Fruit fly (Drosophila melanogaster) whole organism, prepupa: ENCODE measurements around the gene CG15715.

Experiments
- Blimp-1 ChIP-seq: fragments of 200-800 bp; sonication (Bioruptor generic); optimal IDR thresholded peaks from 3 replicates; lab custom pipeline; 2017; ENCODE audit warnings: missing biosample characterization, missing genetic modification characterization, mild to moderate bottlenecking, moderate library complexity, missing genetic modification reagents
- CG10631 ChIP-seq: fragments of 200-800 bp; sonication (Bioruptor generic); optimal IDR thresholded peaks from 2 replicates; lab custom pipeline; 2016; ENCODE audit warnings: missing biosample characterization, missing genetic modification characterization
- CG10669 ChIP-seq: fragments of 200-800 bp; sonication (Bioruptor generic); optimal IDR thresholded peaks from 3 replicates; lab custom pipeline; 2018; ENCODE audit warnings: missing biosample characterization, mild to moderate bottlenecking, missing genetic modification characterization, moderate library complexity
- CG11294 ChIP-seq: fragments of 200-800 bp; sonication (Bioruptor generic); IDR thresholded peaks from 2 replicates; pipeline ENCODE4 v1.3.6; 2022; ENCODE audit warnings: missing biosample characterization, missing genetic modification characterization
- CG11762 ChIP-seq: fragments of 200-800 bp; sonication (Bioruptor generic); optimal IDR thresholded peaks from 3 replicates; lab custom pipeline; 2016; ENCODE audit warnings: missing biosample characterization, missing genetic modification characterization; ENCODE audit not compliant: insufficient read depth
- CG11902 ChIP-seq: fragments of 200-800 bp; sonication (Bioruptor generic); optimal IDR thresholded peaks from 3 replicates; lab custom pipeline; 2016; ENCODE audit warnings: missing biosample characterization, missing genetic modification characterization
- CG16779 ChIP-seq: fragments of 200-800 bp; sonication (Bioruptor generic); optimal IDR thresholded peaks from 3 replicates; lab custom pipeline; 2017; ENCODE audit warnings: missing biosample characterization, mild to moderate bottlenecking, missing genetic modification characterization
- CG3032 ChIP-seq: fragments of 200-800 bp; optimal IDR thresholded peaks from 2 replicates; lab custom pipeline; 2019; ENCODE audit warnings: missing biosample characterization, mild to moderate bottlenecking, missing genetic modification characterization, moderate library complexity
- CG31627 ChIP-seq: fragments of 200-800 bp; sonication (Bioruptor generic); optimal IDR thresholded peaks from 3 replicates; lab custom pipeline; 2016; ENCODE audit warnings: missing biosample characterization, missing genetic modification characterization
- CG32006 ChIP-seq: fragments of 200-800 bp; sonication (Bioruptor generic); optimal IDR thresholded peaks from 3 replicates; lab custom pipeline; 2017; ENCODE audit warnings: missing biosample characterization, mild to moderate bottlenecking, missing genetic modification characterization
- CG34406 ChIP-seq: fragments of 200-800 bp; sonication (Bioruptor generic); optimal IDR thresholded peaks from 3 replicates; lab custom pipeline; 2016; ENCODE audit warnings: missing biosample characterization, missing genetic modification characterization
- CG3919 ChIP-seq: fragments of 200-800 bp; sonication (Bioruptor generic); optimal IDR thresholded peaks from 3 replicates; lab custom pipeline; 2016; ENCODE audit warnings: missing biosample characterization, missing genetic modification characterization
- CG6163 ChIP-seq: fragments of 200-800 bp; sonication (Bioruptor generic); IDR thresholded peaks from 3 replicates; pipeline ENCODE4 v1.3.6; 2022; ENCODE audit warnings: missing biosample characterization, missing genetic modification characterization
- CG6276 ChIP-seq: fragments of 200-800 bp; sonication (Bioruptor generic); optimal IDR thresholded peaks from 2 replicates; lab custom pipeline; 2017; ENCODE audit warnings: missing biosample characterization, mild to moderate bottlenecking, missing genetic modification characterization
- CG6792 ChIP-seq: fragments of 200-800 bp; sonication (Bioruptor generic); optimal IDR thresholded peaks from 3 replicates; lab custom pipeline; 2016; ENCODE audit warnings: missing biosample characterization, missing genetic modification characterization
- CG6808 ChIP-seq: fragments of 200-800 bp; sonication (Bioruptor generic); optimal IDR thresholded peaks from 3 replicates; lab custom pipeline; 2017; ENCODE audit warnings: missing biosample characterization, missing genetic modification characterization, mild to moderate bottlenecking, moderate library complexity, missing genetic modification reagents
- CG6854 ChIP-seq: fragments of 200-800 bp; sonication (Bioruptor generic); optimal IDR thresholded peaks from 2 replicates; lab custom pipeline; 2017; ENCODE audit warnings: missing biosample characterization, mild to moderate bottlenecking, missing genetic modification characterization
- CG7368 ChIP-seq: fragments of 200-800 bp; sonication (Bioruptor generic); optimal IDR thresholded peaks from 3 replicates; lab custom pipeline; 2016; ENCODE audit warnings: missing biosample characterization, missing genetic modification characterization
- CG8119 ChIP-seq: fragments of 200-800 bp; sonication (Bioruptor generic); IDR thresholded peaks from 3 replicates; pipeline ENCODE4 v1.3.6; 2022; ENCODE audit warnings: missing biosample characterization, missing genetic modification characterization
- CG8319 ChIP-seq: fragments of 200-800 bp; sonication (Bioruptor generic); optimal IDR thresholded peaks from 3 replicates; lab custom pipeline; 2016; ENCODE audit warnings: missing biosample characterization, missing genetic modification characterization
- CG8632 ChIP-seq: fragments of 200-800 bp; sonication (Bioruptor generic); optimal IDR thresholded peaks from 3 replicates; lab custom pipeline; 2016; ENCODE audit warnings: missing biosample characterization, missing genetic modification characterization
- CG9139 ChIP-seq: fragments of 200-800 bp; sonication (Bioruptor generic); optimal IDR thresholded peaks from 3 replicates; lab custom pipeline; 2017; ENCODE audit warnings: missing biosample characterization, mild to moderate bottlenecking, missing genetic modification characterization
- Ets21C ChIP-seq: fragments of 200-800 bp; sonication (Bioruptor generic); optimal IDR thresholded peaks from 3 replicates; lab custom pipeline; 2016; ENCODE audit warnings: missing biosample characterization, missing genetic modification characterization
- Ets96B ChIP-seq: fragments of 200-800 bp; optimal IDR thresholded peaks from 2 replicates; lab custom pipeline; 2019; ENCODE audit warnings: missing biosample characterization, mild to moderate bottlenecking, missing genetic modification characterization, moderate library complexity
- Hr38 ChIP-seq: sonication (Bioruptor generic); optimal IDR thresholded peaks from 2 replicates; lab custom pipeline; 2016; ENCODE audit warnings: missing biosample characterization, missing genetic modification characterization
- Hr39 ChIP-seq: fragments of 200-800 bp; sonication (Bioruptor generic); optimal IDR thresholded peaks from 2 replicates; lab custom pipeline; 2016; ENCODE audit warnings: missing biosample characterization, missing genetic modification characterization
- Lpt ChIP-seq: fragments of 200-800 bp; sonication (Bioruptor generic); optimal IDR thresholded peaks from 3 replicates; lab custom pipeline; 2016; ENCODE audit warnings: missing biosample characterization, missing genetic modification characterization
- Met ChIP-seq: fragments of 200-800 bp; sonication (Bioruptor generic); optimal IDR thresholded peaks from 3 replicates; lab custom pipeline; 2016; ENCODE audit warnings: missing biosample characterization, missing genetic modification characterization
- Smox ChIP-seq: fragments of 200-800 bp; sonication (Bioruptor generic); optimal IDR thresholded peaks from 3 replicates; lab custom pipeline; 2016; ENCODE audit warnings: missing biosample characterization, missing genetic modification characterization
- Sox102F ChIP-seq: fragments of 200-800 bp; sonication (Bioruptor generic); optimal IDR thresholded peaks from 2 replicates; lab custom pipeline; 2016; ENCODE audit warnings: missing biosample characterization, mild to moderate bottlenecking, missing genetic modification characterization
- Sox14 ChIP-seq: fragments of 200-800 bp; sonication (Bioruptor generic); optimal IDR thresholded peaks from 3 replicates; lab custom pipeline; 2016; ENCODE audit warnings: missing biosample characterization, missing genetic modification characterization
- Sox15 ChIP-seq: fragments of 200-800 bp; sonication (Bioruptor generic); optimal IDR thresholded peaks from 3 replicates; lab custom pipeline; 2016; ENCODE audit warnings: missing biosample characterization, missing genetic modification characterization
- acj6 ChIP-seq: fragments of 200-800 bp; sonication (Bioruptor generic); optimal IDR thresholded peaks from 3 replicates; lab custom pipeline; 2016; ENCODE audit warnings: missing biosample characterization, missing genetic modification characterization
- cyc ChIP-seq: fragments of 200-800 bp; sonication (Bioruptor generic); optimal IDR thresholded peaks from 3 replicates; lab custom pipeline; 2016; ENCODE audit warnings: missing biosample characterization, missing genetic modification characterization
- dac ChIP-seq: fragments of 200-800 bp; sonication (Bioruptor generic); optimal IDR thresholded peaks from 2 replicates; lab custom pipeline; 2017; ENCODE audit warnings: missing biosample characterization, mild to moderate bottlenecking, missing genetic modification characterization
- dsx ChIP-seq: fragments of 200-800 bp; optimal IDR thresholded peaks from 3 replicates; lab custom pipeline; 2019; ENCODE audit warnings: missing biosample characterization, mild to moderate bottlenecking, missing genetic modification characterization, moderate library complexity; ENCODE audit not compliant: poor library complexity, severe bottlenecking
- eg ChIP-seq: fragments of 200-800 bp; sonication (Bioruptor generic); IDR thresholded peaks from 3 replicates; pipeline ENCODE4 v1.3.6; 2022; ENCODE audit warnings: missing biosample characterization, missing genetic modification characterization
- esn ChIP-seq: fragments of 200-800 bp; sonication (Bioruptor generic); optimal IDR thresholded peaks from 2 replicates; lab custom pipeline; 2016; ENCODE audit warnings: missing biosample characterization, mild to moderate bottlenecking, missing genetic modification characterization, moderate library complexity
- fd59A ChIP-seq: fragments of 200-800 bp; sonication (Bioruptor generic); optimal IDR thresholded peaks from 2 replicates; lab custom pipeline; 2017; ENCODE audit warnings: missing biosample characterization, mild to moderate bottlenecking, missing genetic modification characterization, missing genetic modification reagents
- fd85E ChIP-seq: fragments of 200-800 bp; sonication (Bioruptor generic); optimal IDR thresholded peaks from 3 replicates; lab custom pipeline; 2016; ENCODE audit warnings: missing biosample characterization, missing genetic modification characterization
- fkh ChIP-seq: fragments of 200-800 bp; sonication (Bioruptor generic); optimal IDR thresholded peaks from 3 replicates; lab custom pipeline; 2017; ENCODE audit warnings: missing biosample characterization, mild to moderate bottlenecking, missing genetic modification characterization, moderate library complexity
- lz ChIP-seq: fragments of 200-800 bp; sonication (Bioruptor generic); optimal IDR thresholded peaks from 3 replicates; lab custom pipeline; 2016; ENCODE audit warnings: missing biosample characterization, missing genetic modification characterization
- net ChIP-seq: fragments of 200-800 bp; sonication (Bioruptor generic); optimal IDR thresholded peaks from 3 replicates; lab custom pipeline; 2016; ENCODE audit warnings: missing biosample characterization, missing genetic modification characterization
- pdm3 ChIP-seq: fragments of 200-800 bp; sonication (Bioruptor generic); optimal IDR thresholded peaks from 3 replicates; lab custom pipeline; 2016; ENCODE audit warnings: missing biosample characterization, missing genetic modification characterization
- salr ChIP-seq, 2 experiments: fragments of 200-800 bp; sonication (Bioruptor generic); optimal IDR thresholded peaks; 3 replicates each; lab custom pipeline; 2016 to 2018; ENCODE audit warnings: missing biosample characterization in 2 of 2, missing genetic modification characterization in 2 of 2, mild to moderate bottlenecking in 1 of 2
- spab ChIP-seq: fragments of 200-800 bp; sonication (Bioruptor generic); optimal IDR thresholded peaks from 2 replicates; lab custom pipeline; 2017; ENCODE audit warnings: missing biosample characterization, mild to moderate bottlenecking, missing genetic modification characterization, missing genetic modification reagents
- ss ChIP-seq, 2 experiments: fragments of 200-800 bp; sonication (Bioruptor generic); optimal IDR thresholded peaks; 2 replicates in 1 of 2; 3 replicates in 1 of 2; lab custom pipeline; 2017 to 2018; ENCODE audit warnings: mild to moderate bottlenecking in 2 of 2, missing biosample characterization in 2 of 2, missing genetic modification characterization in 2 of 2, moderate library complexity in 1 of 2
- svp ChIP-seq: fragments of 200-800 bp; sonication (Bioruptor generic); peaks from one replicate; lab custom pipeline; 2016; ENCODE audit warnings: missing biosample characterization, missing genetic modification characterization
- vri ChIP-seq: fragments of 200-800 bp; sonication (Bioruptor generic); optimal IDR thresholded peaks from 3 replicates; lab custom pipeline; 2016; ENCODE audit warnings: missing biosample characterization, mild to moderate bottlenecking, missing genetic modification characterization

Gene CG15715

dm6 chr3L:15837209-15837608 lies at the start of gene CG15715:
TSS of gene CG15715 (minus strand) at chr3L:15837482.
- TF ChIP-seq net: no peak
- no peak for TF ChIP-seq CG8119
- peak; percentile 4 for TF ChIP-seq Blimp-1 (GFP tag; lab: Kevin White, UChicago)
- TF ChIP-seq cyc: no peak
- TF ChIP-seq CG11294 (GFP tag; lab: Robert Waterston, UW): no peak
- TF ChIP-seq Lpt (GFP tag; lab: Kevin White, UChicago): no peak
- TF ChIP-seq CG7368 (GFP tag; lab: Kevin White, UChicago): no peak
- peak; percentile 1 for TF ChIP-seq CG3032 (tag; lab: Kevin White, UChicago)
- TF ChIP-seq, all 60 proteins: peak for 2

DNA sequence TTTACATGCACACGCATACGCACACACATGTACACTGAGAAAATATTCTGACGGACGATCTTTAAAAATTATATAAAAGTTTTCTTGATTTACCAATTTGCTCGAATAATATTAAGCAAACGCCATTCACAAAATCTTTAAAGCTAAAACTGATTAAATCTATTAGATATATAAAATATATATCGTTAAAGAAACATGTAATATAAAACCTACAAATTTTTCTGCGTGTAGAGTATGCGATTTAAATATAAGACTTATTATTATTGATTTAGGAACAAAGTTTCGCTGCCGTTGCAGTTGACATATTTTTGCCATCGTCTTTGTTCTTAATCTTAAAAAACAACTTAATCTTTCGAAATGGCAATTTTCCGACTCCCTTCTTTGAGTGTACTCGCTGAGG lies 40.2 kb upstream of the CG15715 start:
- no peak for TF ChIP-seq Lpt (GFP tag; lab: Kevin White, UChicago)
- no peak for TF ChIP-seq CG31627
- no peak for TF ChIP-seq lz (GFP tag; lab: Kevin White, UChicago)
- TF ChIP-seq CG6792 (GFP tag; lab: Kevin White, UChicago): no peak
- TF ChIP-seq Met (GFP tag; lab: Kevin White, UChicago): no peak
- no peak for TF ChIP-seq dsx
- no peak for TF ChIP-seq CG11902 (GFP tag; lab: Kevin White, UChicago)
- no peak for TF ChIP-seq CG16779
- TF ChIP-seq spab (GFP tag; lab: Kevin White, UChicago): peak; percentile 3
- TF ChIP-seq acj6 (GFP tag; lab: Kevin White, UChicago): peak; percentile 18
- TF ChIP-seq esn (GFP tag; lab: Kevin White, UChicago): no peak
- TF ChIP-seq fkh (GFP tag; lab: Kevin White, UChicago): no peak
- no peak for TF ChIP-seq CG6163 (GFP tag; lab: Robert Waterston, UW)
- TF ChIP-seq dac (GFP tag; lab: Kevin White, UChicago): no peak
- no peak for TF ChIP-seq Hr38 (GFP tag; lab: Kevin White, UChicago)
- TF ChIP-seq CG3919 (GFP tag; lab: Kevin White, UChicago): no peak
- peak; percentile 24 for TF ChIP-seq CG6808 (GFP tag; lab: Kevin White, UChicago)
- no peak for TF ChIP-seq Blimp-1 (GFP tag; lab: Kevin White, UChicago)
- peak; percentile 6 for TF ChIP-seq CG6276 (GFP tag; lab: Kevin White, UChicago)
- no peak for TF ChIP-seq CG11762
- no peak for TF ChIP-seq CG3032 (tag; lab: Kevin White, UChicago)
- peak; percentile 32 for TF ChIP-seq CG10669 (GFP tag; lab: Kevin White, UChicago)
- TF ChIP-seq CG9139: no peak
- no peak for TF ChIP-seq eg (GFP tag; lab: Robert Waterston, UW)
- TF ChIP-seq salr (GFP tag; optimal IDR thresholded peaks at IDR 0.05; lab: Kevin White, UChicago): no peak
- no peak for TF ChIP-seq CG8632 (GFP tag; lab: Kevin White, UChicago)
- TF ChIP-seq CG34406 (GFP tag; lab: Kevin White, UChicago): peak; percentile 19
- no peak for TF ChIP-seq CG6854 (GFP tag; lab: Kevin White, UChicago)
- peak; percentile 20 for TF ChIP-seq svp (GFP tag; lab: Kevin White, UChicago)
- TF ChIP-seq pdm3 (GFP tag; lab: Kevin White, UChicago): no peak
- TF ChIP-seq Sox14 (GFP tag; lab: Kevin White, UChicago): no peak
- no peak for TF ChIP-seq net
- TF ChIP-seq CG10631 (GFP tag; lab: Kevin White, UChicago): no peak
- no peak for TF ChIP-seq cyc
- TF ChIP-seq Hr39 (GFP tag; lab: Kevin White, UChicago): no peak
- no peak for TF ChIP-seq fd85E (GFP tag; lab: Kevin White, UChicago)
- TF ChIP-seq vri (GFP tag; lab: Kevin White, UChicago): no peak
- TF ChIP-seq Sox102F (GFP tag; lab: Kevin White, UChicago): no peak
- TF ChIP-seq CG32006 (GFP tag; lab: Kevin White, UChicago): peak; percentile 57
- TF ChIP-seq Smox (GFP tag; lab: Kevin White, UChicago): no peak
- no peak for TF ChIP-seq Ets21C
- peak; percentile 44 for TF ChIP-seq Ets96B (tag; lab: Kevin White, UChicago)
- peak in 1 of 2 experiments; percentile 33 for TF ChIP-seq ss (GFP tag; optimal IDR thresholded peaks at IDR 0.05; lab: Kevin White, UChicago)
- 0 out of 3 replicates have a peak, but pooled peaks have one; percentile 20 for TF ChIP-seq CG8119
- TF ChIP-seq CG8319 (GFP tag; lab: Kevin White, UChicago): no peak
- TF ChIP-seq Sox15 (GFP tag; lab: Kevin White, UChicago): no peak
- TF ChIP-seq fd59A (GFP tag; lab: Kevin White, UChicago): no peak
